Worm (Caenorhabditis elegans) whole organism, L1 larva: ENCODE data around the gene C27D6.3.
A peak's percentile ranks its signal among the peaks of the same experiment; 100 is the strongest.

Experiments used
- F16B12.6 ChIP-seq: fragments of 150-350 bp; optimal IDR thresholded peaks from 2 replicates; lab custom pipeline; 2014; ENCODE audit warnings: missing biosample characterization, missing genetic modification characterization
- Y116A8C.19 ChIP-seq: sonication (generic microtip); optimal IDR thresholded peaks from 2 replicates; lab custom pipeline; 2016; ENCODE audit warnings: missing compliant biosample characterization, missing genetic modification characterization, borderline replicate concordance
- aha-1 ChIP-seq: fragments of 150-350 bp; optimal IDR thresholded peaks from 2 replicates; lab custom pipeline; 2014; ENCODE audit warnings: missing biosample characterization, missing genetic modification characterization
- alr-1 ChIP-seq: fragments of 200-800 bp; sonication (Bioruptor generic); optimal IDR thresholded peaks from 2 replicates; lab custom pipeline; 2018; ENCODE audit warnings: borderline replicate concordance, mild to moderate bottlenecking, missing genetic modification characterization, missing compliant biosample characterization
- aly-2 ChIP-seq: fragments of 150-350 bp; optimal IDR thresholded peaks from 2 replicates; lab custom pipeline; 2014; ENCODE audit warnings: missing biosample characterization, missing genetic modification characterization
- ama-1 ChIP-seq: fragments of 150-350 bp; optimal IDR thresholded peaks from 2 replicates; lab custom pipeline; 2014
- blmp-1 ChIP-seq: fragments of 150-350 bp; optimal IDR thresholded peaks from 2 replicates; lab custom pipeline; 2014; ENCODE audit warnings: missing biosample characterization, missing genetic modification characterization
- ceh-82 ChIP-seq, 3 experiments: fragments of 150-350 bp in 1 of 3; sonication (generic microtip) in 2 of 3; optimal IDR thresholded peaks; 2 replicates each; lab custom pipeline; 2014 to 2017; ENCODE audit warnings: missing biosample characterization in 3 of 3, missing genetic modification characterization in 3 of 3
- ceh-88 ChIP-seq: fragments of 200-800 bp; sonication (Bioruptor generic); IDR thresholded peaks from 2 replicates; pipeline ENCODE4 v1.3.6; 2022; ENCODE audit warnings: missing genetic modification characterization, missing compliant biosample characterization
- ceh-90 ChIP-seq: sonication (generic microtip); optimal IDR thresholded peaks from 2 replicates; lab custom pipeline; 2016; ENCODE audit warnings: missing genetic modification characterization, missing compliant biosample characterization
- efl-1 ChIP-seq, 4 experiments: fragments of 150-350 bp; optimal IDR thresholded peaks in 3 of 4; peaks in 1 of 4; 1 replicate in 1 of 4; 2 replicates in 3 of 4; lab custom pipeline; 2014; ENCODE audit warnings: missing biosample characterization in 2 of 4, missing genetic modification characterization in 2 of 4, missing genetic modification reagents in 2 of 4
- egl-27 ChIP-seq, 2 experiments: fragments of 150-350 bp in 1 of 2; sonication (generic microtip); optimal IDR thresholded peaks; 3 replicates each; lab custom pipeline; 2017 to 2018; ENCODE audit warnings: missing biosample characterization in 2 of 2, missing genetic modification characterization in 2 of 2, missing genetic modification reagents in 2 of 2
- elt-2 ChIP-seq: sonication (generic microtip); optimal IDR thresholded peaks from 2 replicates; lab custom pipeline; 2016; ENCODE audit warnings: missing genetic modification characterization, mild to moderate bottlenecking, inconsistent platforms, missing compliant biosample characterization, missing genetic modification reagents
- ets-5 ChIP-seq: fragments of 200-800 bp; sonication (Bioruptor generic); IDR thresholded peaks from 2 replicates; pipeline ENCODE4 v1.3.6; 2022; ENCODE audit warnings: missing genetic modification characterization, missing compliant biosample characterization
- fkh-10 ChIP-seq: sonication (generic microtip); optimal IDR thresholded peaks from 2 replicates; lab custom pipeline; 2017; ENCODE audit warnings: missing biosample characterization, missing genetic modification reagents, missing genetic modification characterization
- fkh-4 ChIP-seq: sonication (generic microtip); optimal IDR thresholded peaks from 2 replicates; lab custom pipeline; 2016; ENCODE audit warnings: missing compliant biosample characterization, missing genetic modification characterization, borderline replicate concordance
- jun-1 ChIP-seq: fragments of 150-350 bp; optimal IDR thresholded peaks from 2 replicates; lab custom pipeline; 2014; ENCODE audit warnings: missing biosample characterization, missing genetic modification reagents, missing genetic modification characterization
- lin-13 ChIP-seq: fragments of 150-350 bp; optimal IDR thresholded peaks from 2 replicates; lab custom pipeline; 2014; ENCODE audit warnings: missing biosample characterization, missing genetic modification reagents, missing genetic modification characterization
- lin-15B ChIP-seq: fragments of 150-350 bp; sonication (generic microtip); optimal IDR thresholded peaks from 3 replicates; lab custom pipeline; 2014; ENCODE audit warnings: missing biosample characterization, missing genetic modification characterization
- mef-2 ChIP-seq: fragments of 150-350 bp; optimal IDR thresholded peaks from 2 replicates; lab custom pipeline; 2014; ENCODE audit warnings: missing biosample characterization, missing genetic modification characterization
- nhr-19 ChIP-seq: fragments of 200-800 bp; sonication (Bioruptor generic); conservative IDR thresholded peaks from 2 replicates; pipeline ENCODE4 v1.3.6; 2022; ENCODE audit warnings: missing genetic modification characterization, missing compliant biosample characterization
- nhr-47 ChIP-seq: sonication (generic microtip); optimal IDR thresholded peaks from 2 replicates; lab custom pipeline; 2016; ENCODE audit warnings: mild to moderate bottlenecking, missing genetic modification characterization, moderate library complexity, missing compliant biosample characterization
- nhr-84 ChIP-seq: sonication (generic microtip); optimal IDR thresholded peaks from 2 replicates; lab custom pipeline; 2017; ENCODE audit warnings: missing biosample characterization, missing genetic modification characterization
- nhr-90 ChIP-seq: sonication (generic microtip); optimal IDR thresholded peaks from 2 replicates; lab custom pipeline; 2016; ENCODE audit warnings: mild to moderate bottlenecking, missing genetic modification characterization, missing compliant biosample characterization; ENCODE audit not compliant: poor library complexity
- pag-3 ChIP-seq: sonication (generic microtip); optimal IDR thresholded peaks from 2 replicates; lab custom pipeline; 2017; ENCODE audit warnings: missing genetic modification characterization, mild to moderate bottlenecking, missing compliant biosample characterization, antibody characterized with exemption, borderline replicate concordance; ENCODE audit not compliant: insufficient read depth
- pax-3 ChIP-seq: fragments of 200-800 bp; sonication (Bioruptor generic); optimal IDR thresholded peaks from 2 replicates; lab custom pipeline; 2018; ENCODE audit warnings: mild to moderate bottlenecking, missing genetic modification characterization, moderate library complexity, missing compliant biosample characterization
- skn-1 ChIP-seq: fragments of 150-350 bp; optimal IDR thresholded peaks from 2 replicates; lab custom pipeline; 2014; ENCODE audit warnings: missing biosample characterization, missing genetic modification characterization
- snu-23 ChIP-seq: sonication (generic microtip); optimal IDR thresholded peaks from 2 replicates; lab custom pipeline; 2016; ENCODE audit warnings: missing genetic modification characterization, missing compliant biosample characterization
- swsn-7 ChIP-seq: sonication (generic microtip); optimal IDR thresholded peaks from 2 replicates; lab custom pipeline; 2016; ENCODE audit warnings: missing genetic modification characterization, missing compliant biosample characterization
- tbx-2 ChIP-seq: sonication (generic microtip); optimal IDR thresholded peaks from 2 replicates; lab custom pipeline; 2016; ENCODE audit warnings: missing genetic modification characterization, missing compliant biosample characterization
- unc-130 ChIP-seq: fragments of 150-350 bp; optimal IDR thresholded peaks from 2 replicates; lab custom pipeline; 2017; ENCODE audit warnings: missing biosample characterization, missing genetic modification characterization, inconsistent platforms
- unc-30 ChIP-seq: sonication (generic microtip); optimal IDR thresholded peaks from 2 replicates; lab custom pipeline; 2017; ENCODE audit warnings: missing biosample characterization, missing genetic modification characterization
- unc-98 ChIP-seq: fragments of 200-800 bp; sonication (Bioruptor generic); IDR thresholded peaks from 2 replicates; pipeline ENCODE4 v1.3.6; 2022; ENCODE audit warnings: missing genetic modification characterization, missing compliant biosample characterization
- xbp-1 ChIP-seq: sonication (generic microtip); optimal IDR thresholded peaks from 2 replicates; lab custom pipeline; 2016; ENCODE audit warnings: missing genetic modification characterization, missing compliant biosample characterization
- zip-4 ChIP-seq: fragments of 200-800 bp; sonication (Bioruptor generic); optimal IDR thresholded peaks from 2 replicates; lab custom pipeline; 2018; ENCODE audit warnings: mild to moderate bottlenecking, missing genetic modification characterization, moderate library complexity, missing compliant biosample characterization
- ztf-11 ChIP-seq, 2 experiments: sonication (generic microtip); optimal IDR thresholded peaks; 2 replicates each; lab custom pipeline; 2016 to 2017; ENCODE audit warnings: missing genetic modification characterization in 2 of 2, missing biosample characterization in 1 of 2, missing compliant biosample characterization in 1 of 2
- ztf-4 ChIP-seq: fragments of 150-350 bp; optimal IDR thresholded peaks from 2 replicates; lab custom pipeline; 2014; ENCODE audit warnings: missing biosample characterization, missing genetic modification characterization

Gene C27D6.3

DNA sequence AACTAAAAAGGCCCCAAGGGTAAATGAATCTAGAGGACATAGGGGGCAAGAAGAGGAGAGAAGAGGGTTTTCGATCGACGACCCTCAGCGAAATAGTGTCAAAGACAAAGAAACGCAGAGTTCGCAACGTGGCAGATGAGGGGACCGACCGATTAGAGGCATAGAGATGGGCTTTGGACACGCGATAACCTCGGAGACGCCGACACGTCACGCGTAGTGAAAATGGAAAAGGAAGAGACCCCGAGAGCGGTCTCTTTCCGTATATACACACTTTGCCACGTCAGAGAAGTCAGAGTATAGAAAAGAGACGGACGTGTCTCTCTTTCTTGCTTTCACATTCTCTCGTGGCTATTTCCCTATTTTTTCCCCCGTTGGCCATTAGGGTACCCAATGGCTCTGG is 7.2 kb upstream of the C27D6.3 start (continued):
- TF ChIP-seq jun-1 (tag; lab: Kevin White, UChicago) (peak; percentile 45), alr-1 (tag; lab: Kevin White, UChicago) (no peak), xbp-1 (tag; lab: Kevin White, UChicago) (peak; percentile 90)

DNA sequence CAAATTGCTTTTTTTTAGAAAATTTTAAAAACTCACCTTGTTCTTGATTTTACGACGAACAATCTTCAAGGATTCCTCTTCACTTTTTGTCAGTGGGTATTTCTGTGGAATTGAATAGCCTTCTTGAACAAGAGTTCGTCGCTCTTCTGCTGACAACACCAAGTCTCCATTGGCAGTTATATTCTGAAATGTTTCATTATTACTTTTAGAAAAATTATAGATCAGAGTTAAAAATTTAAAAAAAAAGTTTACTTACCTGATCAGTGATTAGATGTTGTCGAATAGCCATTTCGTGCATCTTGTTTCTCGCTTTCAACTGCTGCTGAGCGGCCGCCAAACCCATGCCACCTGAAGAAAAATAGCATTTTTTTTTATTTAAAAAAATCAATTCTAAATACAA is 6.0 kb upstream of the C27D6.3 start:
- TF ChIP-seq jun-1 (tag; lab: Kevin White, UChicago) (no peak), nhr-84 (tag; lab: Kevin White, UChicago) (no peak), fkh-4 (tag; lab: Kevin White, UChicago) (no peak), nhr-47 (tag; lab: Kevin White, UChicago) (no peak), lin-15B (tag; lab: Kevin White, UChicago) (no peak), aly-2 (no peak), snu-23 (GFP tag; lab: Kevin White, UChicago) (no peak), ama-1 (lab: Kevin White, UChicago) (no peak), efl-1 (optimal IDR thresholded peaks at IDR 0.05; lab: Kevin White, UChicago) (no peak), efl-1 (GFP tag; optimal IDR thresholded peaks at IDR 0.05 in 1 of 2; lab: Kevin White, UChicago) (peak in 1 of 2 experiments; percentile 62)
- TF ChIP-seq, all 84 proteins: peak for 1

DNA sequence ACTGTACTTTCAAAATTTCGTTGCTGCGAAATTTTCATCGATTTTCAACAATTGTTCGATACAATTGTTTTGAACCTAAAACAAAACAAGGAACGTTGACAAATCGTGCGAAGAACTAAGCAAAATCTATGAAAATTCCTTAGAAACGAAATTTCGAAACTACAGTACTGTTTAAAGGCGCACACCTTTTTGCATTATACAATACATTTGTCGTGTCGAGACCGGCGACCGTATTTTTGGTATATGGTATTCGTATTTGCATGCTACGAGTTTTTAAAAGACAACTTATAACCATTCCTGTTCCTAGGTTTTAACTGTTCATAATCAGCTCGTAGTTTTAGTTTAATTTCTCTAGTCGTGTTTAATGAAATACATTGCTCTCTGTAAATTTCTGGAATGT is 4.3 kb upstream of the C27D6.3 start:
- TF ChIP-seq zip-4 (GFP tag; lab: Kevin White, UChicago): peak; percentile 7
- peak; percentile 1 for TF ChIP-seq elt-2
- no peak for TF ChIP-seq pax-3 (tag; lab: Kevin White, UChicago)

DNA sequence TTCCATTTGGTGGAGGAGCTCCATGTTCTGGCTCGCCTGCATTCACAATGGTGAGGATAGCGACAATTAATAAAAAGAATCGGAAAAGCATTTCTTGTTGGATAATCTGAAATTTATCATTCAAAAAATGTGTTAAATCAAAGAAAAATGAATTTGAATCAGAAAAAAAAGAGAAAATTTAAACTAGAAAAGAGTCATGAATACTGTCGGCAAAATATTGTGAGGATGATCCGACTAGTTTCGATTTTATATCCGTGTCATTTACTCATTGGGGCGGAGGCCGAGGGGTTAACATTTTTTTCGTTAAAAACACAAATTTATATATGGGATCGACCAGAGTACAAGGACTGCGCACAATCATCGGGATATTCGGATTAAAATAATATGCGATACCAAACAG is 3.6 kb upstream of the C27D6.3 start, which contains the start of gene C27D6.12:
TSS of gene C27D6.12 (minus strand) at position 101 of the 400 bp plus-strand sequence.
- no peak for TF ChIP-seq efl-1 (optimal IDR thresholded peaks at IDR 0.05; lab: Kevin White, UChicago)
- no peak for TF ChIP-seq efl-1 (GFP tag; optimal IDR thresholded peaks at IDR 0.05 in 1 of 2; lab: Kevin White, UChicago)
- no peak for TF ChIP-seq unc-30 (tag; lab: Kevin White, UChicago)
- no peak for TF ChIP-seq egl-27 (tag; optimal IDR thresholded peaks at IDR 0.05; lab: Kevin White, UChicago)
- TF ChIP-seq ztf-11 (tag; optimal IDR thresholded peaks at IDR 0.05; lab: Kevin White, UChicago): no peak
- TF ChIP-seq Y116A8C.19 (tag; lab: Kevin White, UChicago): no peak
- no peak for TF ChIP-seq lin-13
- no peak for TF ChIP-seq nhr-19 (GFP tag; lab: Robert Waterston, UW)
- TF ChIP-seq skn-1 (tag; lab: Kevin White, UChicago): no peak
- no peak for TF ChIP-seq F16B12.6 (tag; lab: Kevin White, UChicago)
- TF ChIP-seq aha-1 (tag; lab: Kevin White, UChicago): no peak
- no peak for TF ChIP-seq fkh-10 (GFP tag; lab: Kevin White, UChicago)

DNA sequence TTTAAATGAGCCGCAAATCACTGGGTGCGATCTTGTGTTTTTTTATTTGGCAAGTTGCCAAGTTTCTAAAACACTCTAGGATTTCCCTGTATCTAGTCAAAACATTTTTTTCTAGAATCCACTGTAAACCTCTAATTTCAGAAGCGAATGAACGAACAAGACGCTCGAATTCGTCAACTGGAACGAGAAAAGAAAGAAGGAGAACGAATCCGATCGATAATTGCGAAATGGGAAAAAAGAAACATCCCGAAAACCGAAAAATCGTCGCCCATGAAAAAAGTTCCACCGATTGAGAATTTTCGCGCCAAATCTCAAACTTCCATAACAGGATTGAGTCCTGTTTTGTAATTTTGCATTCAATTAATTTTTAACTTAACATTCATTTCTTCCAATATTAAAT is 2.7 kb upstream of the C27D6.3 start:
- no peak for TF ChIP-seq nhr-47 (tag; lab: Kevin White, UChicago)

DNA sequence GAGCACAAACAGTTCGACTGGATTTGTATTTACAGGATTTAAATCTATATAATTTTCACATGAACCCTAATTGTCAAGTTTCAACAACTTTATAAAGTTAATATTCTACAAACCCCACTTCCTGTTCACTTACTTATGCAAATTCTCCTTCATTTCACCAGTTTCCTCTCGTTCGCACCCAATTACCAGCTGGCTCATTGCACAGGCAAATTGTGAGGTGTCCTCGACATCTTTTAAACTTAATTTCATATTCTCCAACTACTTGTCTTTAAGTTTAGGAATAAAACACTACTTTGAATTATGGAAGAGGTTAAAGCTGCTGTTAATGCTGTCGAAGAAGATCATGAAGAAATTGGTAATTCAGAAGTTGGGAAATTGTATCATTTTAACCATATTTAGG is 1.8 kb downstream of the C27D6.3 start, which contains the start of gene C27D6.1:
TSS of gene C27D6.1 (plus strand) at position 301 of the 400 bp plus-strand sequence.
- TF ChIP-seq mef-2 (no peak), unc-98 (GFP tag; lab: Robert Waterston, UW) (no peak), unc-130 (tag; lab: Kevin White, UChicago) (no peak), aha-1 (tag; lab: Kevin White, UChicago) (no peak), ceh-82 (tag; optimal IDR thresholded peaks at IDR 0.05; lab: Kevin White, UChicago) (no peak), tbx-2 (tag; lab: Kevin White, UChicago) (no peak), alr-1 (tag; lab: Kevin White, UChicago) (no peak), ztf-4 (tag; lab: Kevin White, UChicago) (no peak), pag-3 (tag; lab: Kevin White, UChicago) (no peak), ceh-88 (GFP tag; lab: Robert Waterston, UW) (no peak), lin-15B (tag; lab: Kevin White, UChicago) (no peak), blmp-1 (tag; lab: Kevin White, UChicago) (no peak), xbp-1 (tag; lab: Kevin White, UChicago) (no peak), ets-5 (GFP tag; lab: Robert Waterston, UW) (no peak), efl-1 (optimal IDR thresholded peaks at IDR 0.05; lab: Kevin White, UChicago) (no peak), efl-1 (GFP tag; optimal IDR thresholded peaks at IDR 0.05 in 1 of 2; lab: Kevin White, UChicago) (no peak), ceh-90 (tag; lab: Kevin White, UChicago) (no peak), jun-1 (tag; lab: Kevin White, UChicago) (no peak), swsn-7 (no peak), nhr-90 (tag; lab: Kevin White, UChicago) (no peak)
